Worm (Caenorhabditis elegans) whole organism, mixed stage, embryonic: ENCODE data around the gene lact-6.
A peak's percentile ranks its signal among the peaks of the same experiment; 100 is the strongest.

Experiments used
- M03D4.4 ChIP-seq: sonication (generic microtip); optimal IDR thresholded peaks from 2 replicates; lab custom pipeline; 2017; ENCODE audit warnings: mild to moderate bottlenecking, missing genetic modification characterization, missing compliant biosample characterization
- bed-3 ChIP-seq: fragments of 200-800 bp; sonication (Bioruptor generic); optimal IDR thresholded peaks from 3 replicates; lab custom pipeline; 2018; ENCODE audit warnings: mild to moderate bottlenecking, missing genetic modification characterization, moderate library complexity, missing compliant biosample characterization
- blmp-1 ChIP-seq: fragments of 150-350 bp; optimal IDR thresholded peaks from 2 replicates; lab custom pipeline; 2014; ENCODE audit warnings: missing biosample characterization, missing genetic modification characterization
- ceh-83 ChIP-seq: fragments of 200-800 bp; sonication (Bioruptor generic); optimal IDR thresholded peaks from 2 replicates; lab custom pipeline; 2018; ENCODE audit warnings: mild to moderate bottlenecking, missing genetic modification characterization, missing compliant biosample characterization
- ces-1 ChIP-seq: fragments of 150-350 bp; optimal IDR thresholded peaks from 2 replicates; lab custom pipeline; 2014; ENCODE audit warnings: missing biosample characterization, missing genetic modification reagents, missing genetic modification characterization
- drap-1 ChIP-seq: fragments of 200-800 bp; sonication (Bioruptor generic); optimal IDR thresholded peaks from 3 replicates; lab custom pipeline; 2018; ENCODE audit warnings: mild to moderate bottlenecking, missing genetic modification characterization, missing compliant biosample characterization
- elt-1 ChIP-seq: sonication (generic microtip); optimal IDR thresholded peaks from 2 replicates; lab custom pipeline; 2017; ENCODE audit warnings: missing genetic modification characterization, mild to moderate bottlenecking, missing compliant biosample characterization, antibody characterized with exemption, moderate library complexity, borderline replicate concordance; ENCODE audit not compliant: insufficient read depth
- elt-3 ChIP-seq: fragments of 150-350 bp; optimal IDR thresholded peaks from 2 replicates; lab custom pipeline; 2014; ENCODE audit warnings: missing biosample characterization, missing genetic modification characterization
- hlh-1 ChIP-seq: fragments of 150-350 bp; optimal IDR thresholded peaks from 2 replicates; lab custom pipeline; 2014; ENCODE audit warnings: missing biosample characterization, missing genetic modification reagents, missing genetic modification characterization
- lin-13 ChIP-seq: fragments of 150-350 bp; optimal IDR thresholded peaks from 2 replicates; lab custom pipeline; 2014; ENCODE audit warnings: missing biosample characterization, missing genetic modification characterization
- lsy-2 ChIP-seq: fragments of 150-350 bp; optimal IDR thresholded peaks from 2 replicates; lab custom pipeline; 2014; ENCODE audit warnings: missing biosample characterization, missing genetic modification characterization
- mep-1 ChIP-seq: fragments of 150-350 bp; optimal IDR thresholded peaks from 2 replicates; lab custom pipeline; 2017; ENCODE audit warnings: missing biosample characterization, missing genetic modification reagents, missing genetic modification characterization, inconsistent platforms
- mls-2 ChIP-seq: sonication (generic microtip); optimal IDR thresholded peaks from 2 replicates; lab custom pipeline; 2016; ENCODE audit warnings: mild to moderate bottlenecking, missing genetic modification characterization, moderate library complexity, missing compliant biosample characterization
- nhr-2 ChIP-seq: fragments of 150-350 bp; optimal IDR thresholded peaks from 2 replicates; lab custom pipeline; 2014; ENCODE audit warnings: missing biosample characterization, missing genetic modification characterization
- nhr-237 ChIP-seq: fragments of 150-350 bp; optimal IDR thresholded peaks from 2 replicates; lab custom pipeline; 2014; ENCODE audit warnings: missing biosample characterization, missing genetic modification characterization
- nhr-28 ChIP-seq: fragments of 150-350 bp; optimal IDR thresholded peaks from 2 replicates; lab custom pipeline; 2014; ENCODE audit warnings: missing biosample characterization, missing genetic modification characterization
- pha-4 ChIP-seq: fragments of 150-350 bp; optimal IDR thresholded peaks from 2 replicates; lab custom pipeline; 2018; ENCODE audit warnings: missing biosample characterization, missing genetic modification reagents, missing genetic modification characterization
- snpc-4 ChIP-seq: fragments of 150-350 bp; optimal IDR thresholded peaks from 2 replicates; lab custom pipeline; 2014; ENCODE audit warnings: missing biosample characterization, missing genetic modification characterization
- unc-120 ChIP-seq: sonication (generic microtip); optimal IDR thresholded peaks from 2 replicates; lab custom pipeline; 2017; ENCODE audit warnings: missing genetic modification characterization, missing compliant biosample characterization; ENCODE audit not compliant: poor library complexity, severe bottlenecking
- unc-39 ChIP-seq: fragments of 150-350 bp; optimal IDR thresholded peaks from 2 replicates; lab custom pipeline; 2014; ENCODE audit warnings: missing biosample characterization, missing genetic modification characterization
- ztf-11 ChIP-seq: fragments of 150-350 bp; optimal IDR thresholded peaks from 2 replicates; lab custom pipeline; 2014; ENCODE audit warnings: missing biosample characterization, missing genetic modification characterization

lact-6 gene

DNA sequence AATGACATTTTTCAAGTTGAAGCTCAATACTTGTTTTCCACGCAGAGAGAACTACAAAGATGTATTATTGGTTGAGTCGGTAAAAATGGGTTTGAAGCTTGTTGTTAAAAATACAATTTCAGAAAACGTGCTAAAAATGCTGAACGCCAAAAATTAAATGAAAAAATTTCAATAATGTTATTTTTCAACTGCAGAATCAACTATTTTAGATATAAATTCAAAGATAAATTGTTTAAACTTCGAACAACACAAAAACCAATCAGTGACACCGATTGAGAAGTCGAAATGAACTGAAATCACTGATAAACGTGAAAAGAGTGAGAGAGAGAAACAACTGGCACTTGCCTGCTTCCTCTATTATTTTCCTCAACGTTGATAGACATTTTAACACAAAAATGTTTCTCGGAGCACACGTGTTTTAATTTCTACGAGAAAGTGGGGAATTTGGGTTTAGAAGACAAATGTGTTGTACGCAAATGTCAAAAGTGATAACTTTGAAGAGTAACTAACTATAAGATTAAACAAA lies 43.7 kb downstream of the lact-6 start, which contains the start of gene T02D1.8:
Gene T02D1.8, minus strand, starts transcription at position 51 of the 526 bp plus-strand sequence.
- TF ChIP-seq elt-1 (tag; lab: Kevin White, UChicago) (no peak), M03D4.4 (tag; lab: Kevin White, UChicago) (no peak), hlh-1 (tag; lab: Kevin White, UChicago) (peak; percentile 25)

DNA sequence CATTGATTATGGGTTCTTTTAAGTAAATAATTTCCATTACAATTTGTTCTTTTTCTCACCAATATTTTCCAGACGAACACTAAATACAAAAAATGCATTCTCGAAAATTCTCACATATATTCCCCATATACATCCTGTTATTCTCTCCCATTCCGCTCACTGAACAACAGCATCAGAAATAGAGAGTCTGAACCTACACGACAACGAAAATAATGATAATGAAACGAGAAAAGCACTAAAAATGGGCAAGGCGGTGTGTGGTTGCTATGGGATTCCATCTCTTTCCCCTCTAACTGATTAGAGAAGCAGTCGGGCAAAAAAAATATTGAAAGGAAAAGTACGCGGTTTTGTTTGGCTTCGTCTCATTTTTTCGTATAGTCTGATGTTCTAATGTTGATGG lies 48.1 kb downstream of the lact-6 start, which contains the start of gene C30H6.12:
Gene C30H6.12, plus strand, starts transcription at position 301 of the 400 bp plus-strand sequence.
- TF ChIP-seq unc-39 (tag; lab: Kevin White, UChicago) (no peak), blmp-1 (tag; lab: Kevin White, UChicago) (no peak), bed-3 (GFP tag; lab: Kevin White, UChicago) (no peak), mep-1 (tag; lab: Kevin White, UChicago) (no peak), ces-1 (GFP tag; lab: Kevin White, UChicago) (no peak), ztf-11 (tag; lab: Kevin White, UChicago) (no peak), drap-1 (GFP tag; lab: Kevin White, UChicago) (no peak), nhr-2 (tag; lab: Kevin White, UChicago) (no peak), mls-2 (tag; lab: Kevin White, UChicago) (no peak), ceh-83 (GFP tag; lab: Kevin White, UChicago) (no peak)

DNA sequence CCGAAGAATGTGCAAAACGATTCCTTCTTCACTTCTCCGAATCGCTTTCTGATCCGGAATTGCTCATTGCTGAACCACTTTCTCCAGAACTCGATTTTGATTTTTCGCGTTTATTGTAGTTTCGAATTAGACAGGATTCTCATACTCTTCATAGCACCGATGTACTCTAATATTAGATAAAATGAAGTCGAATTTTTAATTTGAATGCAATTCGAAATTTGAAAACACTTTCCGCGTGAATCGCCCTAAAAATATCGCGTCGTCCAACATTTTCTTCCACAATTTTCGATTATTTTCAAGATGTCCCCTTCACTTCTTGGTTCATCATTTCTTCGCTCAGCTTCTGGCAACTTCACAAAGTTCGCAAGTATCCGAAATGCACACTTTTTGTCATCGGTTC lies 49.2 kb downstream of the lact-6 start, which contains the start of gene C30H6.8:
Gene C30H6.8, plus strand, starts transcription at position 301 of the 400 bp plus-strand sequence.
- TF ChIP-seq nhr-237 (tag; lab: Kevin White, UChicago) (no peak), ces-1 (GFP tag; lab: Kevin White, UChicago) (no peak), nhr-28 (no peak), bed-3 (GFP tag; lab: Kevin White, UChicago) (no peak), blmp-1 (tag; lab: Kevin White, UChicago) (no peak), nhr-2 (tag; lab: Kevin White, UChicago) (no peak), lin-13 (no peak), unc-39 (tag; lab: Kevin White, UChicago) (no peak), unc-120 (tag; lab: Kevin White, UChicago) (no peak), snpc-4 (no peak)

DNA sequence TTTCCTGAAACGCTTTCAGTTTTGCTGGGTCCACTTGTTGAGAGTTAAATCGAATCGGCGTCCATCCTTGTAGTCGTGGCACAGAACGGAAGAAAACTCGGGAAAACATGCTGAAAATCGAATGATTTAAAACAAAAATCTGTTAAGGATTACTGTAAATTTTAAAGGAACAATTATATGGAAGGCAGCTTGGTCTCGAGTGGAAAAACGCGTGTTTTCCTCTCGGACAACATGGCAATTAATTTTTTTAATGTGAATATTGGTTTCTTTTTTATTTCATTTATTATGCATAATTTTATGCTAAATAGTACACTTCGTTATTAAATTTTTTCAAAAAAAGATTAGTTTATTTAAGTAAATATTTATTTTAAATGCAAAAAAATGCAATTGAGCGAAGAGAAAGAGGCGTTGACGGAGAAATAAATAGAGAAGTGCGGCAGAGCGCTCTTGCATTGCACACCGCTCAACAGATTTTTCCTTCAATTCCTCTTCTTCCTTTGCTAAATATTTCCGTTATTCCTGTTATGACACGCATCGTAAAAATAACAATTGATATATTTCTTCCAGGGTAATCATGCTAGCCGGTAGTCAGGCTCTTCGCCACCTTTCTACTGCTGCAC lies 51.0 kb downstream of the lact-6 start, which contains the start of the genes C30H6.9 and dlat-2:
Gene C30H6.9, minus strand, starts transcription at position 110 of the 620 bp plus-strand sequence.
Gene dlat-2, plus strand, starts transcription at position 566 of the 620 bp plus-strand sequence.
- TF ChIP-seq lsy-2 (tag; lab: Kevin White, UChicago) (peak; percentile 31), ces-1 (GFP tag; lab: Kevin White, UChicago) (peak; percentile 41), mep-1 (tag; lab: Kevin White, UChicago) (peak; percentile 22), mls-2 (tag; lab: Kevin White, UChicago) (no peak), drap-1 (GFP tag; lab: Kevin White, UChicago) (no peak), pha-4 (tag; lab: Kevin White, UChicago) (peak; percentile 38), elt-3 (tag; lab: Kevin White, UChicago) (no peak), M03D4.4 (tag; lab: Kevin White, UChicago) (no peak), bed-3 (GFP tag; lab: Kevin White, UChicago) (no peak)
